Fruit fly (Drosophila melanogaster) whole organism, embryonic: ENCODE results near the gene CG32811.

Experiments
- ATbp ChIP-seq: fragments of 200-800 bp; sonication (Bioruptor generic); optimal IDR thresholded peaks from 2 replicates; lab custom pipeline; 2017; ENCODE audit warnings: missing biosample characterization, mild to moderate bottlenecking, missing genetic modification characterization, missing genetic modification reagents
- CG10147 ChIP-seq: fragments of 200-800 bp; sonication (Bioruptor generic); optimal IDR thresholded peaks from 2 replicates; lab custom pipeline; 2019; ENCODE audit warnings: missing biosample characterization, mild to moderate bottlenecking, missing genetic modification characterization, moderate library complexity
- CG10274 ChIP-seq: fragments of 200-800 bp; sonication (Bioruptor generic); optimal IDR thresholded peaks from 3 replicates; lab custom pipeline; 2017; ENCODE audit warnings: missing biosample characterization, mild to moderate bottlenecking, missing genetic modification characterization
- CG11085 ChIP-seq: fragments of 200-800 bp; sonication (Bioruptor generic); IDR thresholded peaks from 2 replicates; pipeline ENCODE4 v1.3.6; 2022; ENCODE audit warnings: missing biosample characterization, missing genetic modification characterization
- CG13287 ChIP-seq: fragments of 200-800 bp; sonication (Bioruptor generic); IDR thresholded peaks from 2 replicates; pipeline ENCODE4 v1.3.6; 2022; ENCODE audit warnings: missing biosample characterization, missing genetic modification characterization; ENCODE audit not compliant: partially characterized antibody
- CG15696 ChIP-seq: fragments of 200-800 bp; sonication (Bioruptor generic); optimal IDR thresholded peaks from 2 replicates; lab custom pipeline; 2019; ENCODE audit warnings: missing biosample characterization, mild to moderate bottlenecking, missing genetic modification characterization, moderate library complexity
- CG17328 ChIP-seq: fragments of 200-800 bp; sonication (Bioruptor generic); IDR thresholded peaks from 2 replicates; pipeline ENCODE4 v1.3.6; 2022; ENCODE audit warnings: missing biosample characterization, missing genetic modification characterization
- CG17802 ChIP-seq: fragments of 200-800 bp; sonication (Bioruptor generic); optimal IDR thresholded peaks from 2 replicates; lab custom pipeline; 2018; ENCODE audit warnings: missing biosample characterization, mild to moderate bottlenecking, missing genetic modification characterization, moderate library complexity
- CG30431 ChIP-seq: fragments of 200-800 bp; sonication (Bioruptor generic); optimal IDR thresholded peaks from 2 replicates; lab custom pipeline; 2017; ENCODE audit warnings: missing biosample characterization, missing genetic modification characterization
- CG31365 ChIP-seq: fragments of 200-800 bp; sonication (Bioruptor generic); optimal IDR thresholded peaks from 2 replicates; lab custom pipeline; 2018; ENCODE audit warnings: missing biosample characterization, mild to moderate bottlenecking, missing genetic modification characterization
- CG31388 ChIP-seq: fragments of 200-800 bp; sonication (Bioruptor generic); optimal IDR thresholded peaks from 2 replicates; lab custom pipeline; 2016; ENCODE audit warnings: missing biosample characterization, missing genetic modification characterization
- CG33557 ChIP-seq: fragments of 200-800 bp; sonication (Bioruptor generic); optimal IDR thresholded peaks from 2 replicates; lab custom pipeline; 2019; ENCODE audit warnings: missing biosample characterization, mild to moderate bottlenecking, missing genetic modification characterization, moderate library complexity
- CG34422 ChIP-seq: fragments of 200-800 bp; sonication (Bioruptor generic); IDR thresholded peaks from 3 replicates; pipeline ENCODE4 v1.3.6; 2022; ENCODE audit warnings: missing biosample characterization, missing genetic modification characterization
- CG3995 ChIP-seq: fragments of 200-800 bp; sonication (Bioruptor generic); optimal IDR thresholded peaks from 3 replicates; lab custom pipeline; 2016; ENCODE audit warnings: missing biosample characterization, missing genetic modification characterization
- CG4730 ChIP-seq: fragments of 200-800 bp; sonication (Bioruptor generic); IDR thresholded peaks from 2 replicates; pipeline ENCODE4 v1.3.6; 2022; ENCODE audit warnings: missing biosample characterization, missing genetic modification characterization
- CG6254 ChIP-seq: fragments of 200-800 bp; sonication (Bioruptor generic); optimal IDR thresholded peaks from 3 replicates; lab custom pipeline; 2017; ENCODE audit warnings: mild to moderate bottlenecking, missing biosample characterization, missing genetic modification reagents, missing genetic modification characterization
- CG6683 ChIP-seq: fragments of 200-800 bp; sonication (Bioruptor generic); optimal IDR thresholded peaks from 2 replicates; lab custom pipeline; 2017; ENCODE audit warnings: missing biosample characterization, mild to moderate bottlenecking, missing genetic modification characterization, missing genetic modification reagents
- CG7357 ChIP-seq: fragments of 200-800 bp; sonication (Bioruptor generic); IDR thresholded peaks from 3 replicates; pipeline ENCODE4 v1.3.6; 2022; ENCODE audit warnings: missing biosample characterization, missing genetic modification characterization
- CG7745 ChIP-seq: fragments of 200-800 bp; sonication (Bioruptor generic); optimal IDR thresholded peaks from 2 replicates; lab custom pipeline; 2018; ENCODE audit warnings: missing biosample characterization, mild to moderate bottlenecking, missing genetic modification characterization, moderate library complexity
- CG7963 ChIP-seq: fragments of 200-800 bp; sonication (Bioruptor generic); IDR thresholded peaks from 3 replicates; pipeline ENCODE4 v1.3.6; 2022; ENCODE audit warnings: missing biosample characterization, missing genetic modification characterization; ENCODE audit not compliant: partially characterized antibody
- CG9215 ChIP-seq: fragments of 200-800 bp; sonication (Bioruptor generic); IDR thresholded peaks from 2 replicates; pipeline ENCODE4 v1.3.6; 2022; ENCODE audit warnings: missing biosample characterization, missing genetic modification characterization
- Chrac-16 ChIP-seq: fragments of 200-800 bp; sonication (Bioruptor generic); optimal IDR thresholded peaks from 3 replicates; lab custom pipeline; 2016; ENCODE audit warnings: missing biosample characterization, missing genetic modification characterization
- CoRest ChIP-seq: fragments of 200-800 bp; sonication (Bioruptor generic); optimal IDR thresholded peaks from 3 replicates; lab custom pipeline; 2018; ENCODE audit warnings: missing biosample characterization, mild to moderate bottlenecking, missing genetic modification characterization, moderate library complexity
- Deaf1 ChIP-seq: fragments of 200-800 bp; optimal IDR thresholded peaks from 3 replicates; lab custom pipeline; 2019; ENCODE audit warnings: missing biosample characterization, mild to moderate bottlenecking, missing genetic modification characterization, moderate library complexity
- Dip3 ChIP-seq: fragments of 200-800 bp; sonication (Bioruptor generic); optimal IDR thresholded peaks from 3 replicates; lab custom pipeline; 2016; ENCODE audit warnings: missing biosample characterization, missing genetic modification characterization
- Dp ChIP-seq: fragments of 200-800 bp; sonication (Bioruptor generic); optimal IDR thresholded peaks from 2 replicates; lab custom pipeline; 2018; ENCODE audit warnings: missing biosample characterization, mild to moderate bottlenecking, missing genetic modification characterization, moderate library complexity
- Fer2 ChIP-seq: fragments of 200-800 bp; sonication (Bioruptor generic); optimal IDR thresholded peaks from 2 replicates; lab custom pipeline; 2018; ENCODE audit warnings: missing biosample characterization, mild to moderate bottlenecking, missing genetic modification characterization, moderate library complexity
- H2.0 ChIP-seq: fragments of 200-800 bp; sonication (Bioruptor generic); IDR thresholded peaks from 2 replicates; pipeline ENCODE4 v1.3.6; 2022; ENCODE audit warnings: missing biosample characterization, missing genetic modification characterization
- Nf-YA ChIP-seq: fragments of 200-800 bp; sonication (Bioruptor generic); IDR thresholded peaks from 2 replicates; pipeline ENCODE4 v1.3.6; 2022; ENCODE audit warnings: missing biosample characterization, missing genetic modification characterization
- Opbp ChIP-seq: fragments of 200-800 bp; sonication (Bioruptor generic); IDR thresholded peaks from 3 replicates; pipeline ENCODE4 v1.3.6; 2022; ENCODE audit warnings: missing biosample characterization, missing genetic modification characterization; ENCODE audit not compliant: partially characterized antibody
- amos ChIP-seq: fragments of 200-800 bp; sonication (Bioruptor generic); IDR thresholded peaks from 2 replicates; pipeline ENCODE4 v1.3.6; 2022; ENCODE audit warnings: missing biosample characterization, missing genetic modification characterization; ENCODE audit not compliant: partially characterized antibody
- az2 ChIP-seq: fragments of 200-800 bp; sonication (Bioruptor generic); optimal IDR thresholded peaks from 3 replicates; lab custom pipeline; 2016; ENCODE audit warnings: missing biosample characterization, missing genetic modification characterization
- bcd ChIP-seq: fragments of 200-800 bp; sonication (Bioruptor generic); optimal IDR thresholded peaks from 2 replicates; lab custom pipeline; 2017; ENCODE audit warnings: missing biosample characterization, mild to moderate bottlenecking, missing genetic modification characterization
- chm ChIP-seq: fragments of 200-800 bp; sonication (Bioruptor generic); IDR thresholded peaks from 2 replicates; pipeline ENCODE4 v1.3.6; 2022; ENCODE audit warnings: missing biosample characterization, missing genetic modification characterization
- danr ChIP-seq: fragments of 200-800 bp; sonication (Bioruptor generic); IDR thresholded peaks from 2 replicates; pipeline ENCODE4 v1.3.6; 2022; ENCODE audit warnings: missing biosample characterization, missing genetic modification characterization
- dati ChIP-seq: fragments of 200-800 bp; sonication (Bioruptor generic); IDR thresholded peaks from 2 replicates; pipeline ENCODE4 v1.3.6; 2022; ENCODE audit warnings: missing biosample characterization, missing genetic modification characterization
- emc ChIP-seq: fragments of 200-800 bp; sonication (Bioruptor generic); optimal IDR thresholded peaks from 2 replicates; lab custom pipeline; 2016; ENCODE audit warnings: missing biosample characterization, missing genetic modification characterization
- gcm ChIP-seq: fragments of 200-800 bp; sonication (Bioruptor generic); optimal IDR thresholded peaks from 2 replicates; lab custom pipeline; 2019; ENCODE audit warnings: missing biosample characterization, mild to moderate bottlenecking, missing genetic modification characterization, moderate library complexity
- h ChIP-seq: fragments of >200 bp; optimal IDR thresholded peaks from 2 replicates; lab custom pipeline; 2017
- ham ChIP-seq: fragments of 200-800 bp; sonication (Bioruptor generic); IDR thresholded peaks from 2 replicates; pipeline ENCODE4 v1.3.6; 2022; ENCODE audit warnings: missing biosample characterization, missing genetic modification characterization
- ind ChIP-seq: fragments of 200-800 bp; sonication (Bioruptor generic); optimal IDR thresholded peaks from 3 replicates; lab custom pipeline; 2016; ENCODE audit warnings: missing biosample characterization, missing genetic modification characterization
- kay ChIP-seq: fragments of 200-800 bp; sonication (Bioruptor generic); optimal IDR thresholded peaks from 2 replicates; lab custom pipeline; 2016; ENCODE audit warnings: missing biosample characterization, missing genetic modification characterization
- pb ChIP-seq: fragments of 200-800 bp; sonication (Bioruptor generic); optimal IDR thresholded peaks from 3 replicates; lab custom pipeline; 2016; ENCODE audit warnings: missing biosample characterization, missing genetic modification characterization
- pho ChIP-seq: fragments of 200-800 bp; sonication (Bioruptor generic); optimal IDR thresholded peaks from 2 replicates; lab custom pipeline; 2016; ENCODE audit warnings: missing biosample characterization, missing genetic modification characterization
- ranshi ChIP-seq: fragments of 200-800 bp; sonication (Bioruptor generic); IDR thresholded peaks from 2 replicates; pipeline ENCODE4 v1.3.6; 2022; ENCODE audit warnings: missing biosample characterization, missing genetic modification characterization
- so ChIP-seq: fragments of 200-800 bp; sonication (Bioruptor generic); IDR thresholded peaks from 3 replicates; pipeline ENCODE4 v1.3.6; 2022; ENCODE audit warnings: missing biosample characterization, missing genetic modification characterization
- sug ChIP-seq: fragments of 200-800 bp; optimal IDR thresholded peaks from 2 replicates; lab custom pipeline; 2019; ENCODE audit warnings: missing biosample characterization, mild to moderate bottlenecking, missing genetic modification characterization, moderate library complexity
- trh ChIP-seq: fragments of 200-800 bp; sonication (Bioruptor generic); optimal IDR thresholded peaks from 2 replicates; lab custom pipeline; 2016; ENCODE audit warnings: missing biosample characterization, missing genetic modification characterization
- ttk ChIP-seq: fragments of 200-800 bp; sonication (Bioruptor generic); IDR thresholded peaks from 2 replicates; pipeline ENCODE4 v2.1.2; 2022; ENCODE audit warnings: missing biosample characterization, missing genetic modification characterization

The CG32811 gene

DNA sequence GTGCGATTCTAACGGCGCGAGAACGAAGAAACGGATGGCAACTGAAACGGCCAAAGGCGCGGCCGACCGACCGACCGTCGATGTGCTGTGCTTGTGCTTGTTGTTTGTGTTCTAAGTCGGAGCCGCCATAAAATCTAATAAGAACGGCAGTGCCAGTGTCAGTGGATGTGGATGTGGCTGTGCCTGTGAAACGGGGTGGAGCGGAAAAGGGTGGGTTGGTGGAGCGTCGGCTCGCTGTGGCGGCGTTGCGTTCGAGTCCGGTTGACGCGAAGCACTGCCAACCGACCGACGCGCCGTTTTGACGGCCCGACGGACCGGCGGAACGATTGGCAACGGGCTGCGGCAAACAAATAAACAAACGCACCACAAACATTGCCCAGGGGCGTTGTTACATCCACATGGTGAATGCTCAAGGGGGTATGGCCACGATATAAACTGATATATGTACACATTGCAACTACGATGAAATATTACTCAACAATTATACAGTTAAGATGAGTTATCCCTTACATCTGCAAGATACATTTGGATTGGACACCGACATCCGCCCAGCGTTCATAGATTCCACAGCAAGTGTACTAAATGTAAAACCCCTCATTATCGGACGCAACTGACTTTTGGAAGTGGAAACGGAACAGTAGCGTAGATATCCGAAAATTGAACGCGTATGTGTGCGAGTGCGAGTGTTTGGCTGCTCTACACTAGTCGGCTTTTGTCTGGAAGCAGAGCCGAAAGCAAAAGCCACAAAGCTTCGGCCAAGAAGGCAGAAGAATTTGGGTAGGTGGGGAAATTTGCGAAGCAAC is 23.0 kb downstream of the CG32811 start, which contains the start of gene Atf3 (continued):
- TF ChIP-seq Opbp, result no peak
- peak; percentile 94 for TF ChIP-seq chm (GFP tag; lab: Robert Waterston, UW)
- peak; percentile 98 for TF ChIP-seq az2 (GFP tag; lab: Kevin White, UChicago)
- TF ChIP-seq CG17328 (GFP tag; lab: Robert Waterston, UW), result peak; percentile 94
- TF ChIP-seq H2.0 (GFP tag; lab: Robert Waterston, UW), result peak; percentile 97
- TF ChIP-seq CG10274 (GFP tag; lab: Kevin White, UChicago), result peak; percentile 96
- peak; percentile 98 for TF ChIP-seq gcm (GFP tag; lab: Kevin White, UChicago)
- peak; percentile 99 for TF ChIP-seq Fer2 (tag; lab: Kevin White, UChicago)
- peak; percentile 99 for TF ChIP-seq Chrac-16 (GFP tag; lab: Kevin White, UChicago)
- TF ChIP-seq CG15696, result peak; percentile 92
- TF ChIP-seq CG3995, result peak; percentile 90
- peak; percentile 94 for TF ChIP-seq CG31365 (tag; lab: Kevin White, UChicago)
- peak; percentile 98 for TF ChIP-seq ttk (GFP tag; lab: Robert Waterston, UW)
- peak; percentile 98 for TF ChIP-seq CG4730 (GFP tag; lab: Robert Waterston, UW)
- peak; percentile 99 for TF ChIP-seq emc (GFP tag; lab: Kevin White, UChicago)
- TF ChIP-seq Dip3 (GFP tag; lab: Kevin White, UChicago), result peak; percentile 99
- peak; percentile 98 for TF ChIP-seq sug (tag; lab: Kevin White, UChicago)
- TF ChIP-seq bcd, result peak; percentile 100
- peak; percentile 99 for TF ChIP-seq pb (GFP tag; lab: Kevin White, UChicago)
- TF ChIP-seq h (lab: Kevin White, UChicago), result no peak
- peak; percentile 99 for TF ChIP-seq CG34422 (GFP tag; lab: Robert Waterston, UW)
- TF ChIP-seq CG7963, result no peak
- peak; percentile 96 for TF ChIP-seq Deaf1 (tag; lab: Kevin White, UChicago)
- peak; percentile 96 for TF ChIP-seq CG31388 (GFP tag; lab: Kevin White, UChicago)
- TF ChIP-seq ATbp (GFP tag; lab: Kevin White, UChicago), result peak; percentile 99
- TF ChIP-seq kay (GFP tag; lab: Kevin White, UChicago), result peak; percentile 97
- peak; percentile 89 for TF ChIP-seq dati (GFP tag; lab: Robert Waterston, UW)
- TF ChIP-seq CG13287 (GFP tag; lab: Robert Waterston, UW), result peak; percentile 48; the same call in 1 of the 2 replicates
- peak; percentile 97 for TF ChIP-seq ham (GFP tag; lab: Robert Waterston, UW)
- no peak for TF ChIP-seq CG7745 (tag; lab: Kevin White, UChicago)
- peak; percentile 99 for TF ChIP-seq CG10147
- TF ChIP-seq CoRest (tag; lab: Kevin White, UChicago), result peak; percentile 100
- peak; percentile 98 for TF ChIP-seq danr (GFP tag; lab: Robert Waterston, UW)
- peak; percentile 97 for TF ChIP-seq Nf-YA (GFP tag; lab: Robert Waterston, UW)
- TF ChIP-seq CG11085 (GFP tag; lab: Robert Waterston, UW), result peak; percentile 98
- peak; percentile 98 for TF ChIP-seq CG6683 (GFP tag; lab: Kevin White, UChicago)
- TF ChIP-seq Dp (GFP tag; lab: Kevin White, UChicago), result peak; percentile 35
- peak; percentile 100 for TF ChIP-seq ind (GFP tag; lab: Kevin White, UChicago)
- TF ChIP-seq amos (GFP tag; lab: Robert Waterston, UW), result no peak
- TF ChIP-seq CG6254 (GFP tag; lab: Kevin White, UChicago), result peak; percentile 94
- peak; percentile 99 for TF ChIP-seq ranshi
- peak; percentile 99 for TF ChIP-seq pho (GFP tag; lab: Kevin White, UChicago)
- TF ChIP-seq CG33557 (GFP tag; lab: Kevin White, UChicago), result peak; percentile 89
- peak; percentile 98 for TF ChIP-seq so (GFP tag; lab: Robert Waterston, UW)
- peak; percentile 97 for TF ChIP-seq trh
- TF ChIP-seq CG17802, result peak; percentile 90
- peak; percentile 99 for TF ChIP-seq CG9215 (GFP tag; lab: Robert Waterston, UW)
- TF ChIP-seq CG7357 (GFP tag; lab: Robert Waterston, UW), result peak; percentile 97
- TF ChIP-seq CG30431, result peak; percentile 98
